Worm (Caenorhabditis elegans) whole organism, late embryonic: ENCODE data around the gene T25D1.2.

Source experiments
- C08G9.2 ChIP-seq: sonication (generic microtip); optimal IDR thresholded peaks from 2 replicates; lab custom pipeline; 2016; ENCODE audit warnings: mild to moderate bottlenecking, missing genetic modification characterization, moderate library complexity, missing compliant biosample characterization
- F13H6.1 ChIP-seq: sonication (generic microtip); optimal IDR thresholded peaks from 2 replicates; lab custom pipeline; 2016; ENCODE audit warnings: missing genetic modification characterization, missing compliant biosample characterization
- T23F11.4 ChIP-seq: fragments of 200-800 bp; sonication (Bioruptor generic); optimal IDR thresholded peaks from 2 replicates; lab custom pipeline; 2018; ENCODE audit warnings: mild to moderate bottlenecking, missing genetic modification characterization, missing compliant biosample characterization
- ama-1 ChIP-seq: fragments of 150-350 bp; optimal IDR thresholded peaks from 2 replicates; lab custom pipeline; 2014
- ceh-14 ChIP-seq: sonication (generic microtip); optimal IDR thresholded peaks from 2 replicates; lab custom pipeline; 2016; ENCODE audit warnings: missing genotype, missing genetic modification characterization, missing compliant biosample characterization
- ceh-18 ChIP-seq: sonication (generic microtip); optimal IDR thresholded peaks from 2 replicates; lab custom pipeline; 2016; ENCODE audit warnings: missing genetic modification characterization, missing compliant biosample characterization
- ceh-19 ChIP-seq: fragments of 200-800 bp; sonication (Bioruptor generic); optimal IDR thresholded peaks from 2 replicates; lab custom pipeline; 2018; ENCODE audit warnings: mild to moderate bottlenecking, missing genetic modification characterization, missing compliant biosample characterization
- ceh-24 ChIP-seq: sonication (generic microtip); optimal IDR thresholded peaks from 2 replicates; lab custom pipeline; 2016; ENCODE audit warnings: mild to moderate bottlenecking, missing genetic modification characterization, missing compliant biosample characterization
- ceh-30 ChIP-seq: fragments of 150-350 bp; optimal IDR thresholded peaks from 2 replicates; lab custom pipeline; 2014; ENCODE audit warnings: missing biosample characterization, missing genetic modification characterization
- ceh-34 ChIP-seq: sonication (generic microtip); optimal IDR thresholded peaks from 2 replicates; lab custom pipeline; 2016; ENCODE audit warnings: mild to moderate bottlenecking, missing genetic modification characterization, missing compliant biosample characterization
- ceh-45 ChIP-seq: fragments of 200-800 bp; sonication (Bioruptor generic); IDR thresholded peaks from 2 replicates; pipeline ENCODE4 v1.3.6; 2022; ENCODE audit warnings: missing genetic modification reagents, missing genetic modification characterization, missing compliant biosample characterization
- ceh-6 ChIP-seq: fragments of 200-800 bp; sonication (Bioruptor generic); optimal IDR thresholded peaks from 2 replicates; lab custom pipeline; 2018; ENCODE audit warnings: mild to moderate bottlenecking, missing genetic modification characterization, missing compliant biosample characterization
- che-1 ChIP-seq: sonication (generic microtip); optimal IDR thresholded peaks from 2 replicates; lab custom pipeline; 2016; ENCODE audit warnings: mild to moderate bottlenecking, missing genetic modification characterization, missing compliant biosample characterization
- dve-1 ChIP-seq: sonication (generic microtip); optimal IDR thresholded peaks from 2 replicates; lab custom pipeline; 2017; ENCODE audit warnings: antibody characterized with exemption, mild to moderate bottlenecking, missing genetic modification characterization, missing compliant biosample characterization
- eyg-1 ChIP-seq: sonication (generic microtip); optimal IDR thresholded peaks from 2 replicates; lab custom pipeline; 2016; ENCODE audit warnings: missing genotype, missing genetic modification characterization, missing compliant biosample characterization
- hlh-30 ChIP-seq: sonication (generic microtip); optimal IDR thresholded peaks from 2 replicates; lab custom pipeline; 2017; ENCODE audit warnings: antibody characterized with exemption, missing genetic modification characterization, missing compliant biosample characterization; ENCODE audit not compliant: insufficient read depth
- hlh-6 ChIP-seq: sonication (generic microtip); optimal IDR thresholded peaks from 2 replicates; lab custom pipeline; 2016; ENCODE audit warnings: missing genotype, missing genetic modification characterization, missing compliant biosample characterization
- lin-11 ChIP-seq: fragments of 200-800 bp; sonication (Bioruptor generic); optimal IDR thresholded peaks from 2 replicates; lab custom pipeline; 2018; ENCODE audit warnings: mild to moderate bottlenecking, missing genetic modification characterization, missing compliant biosample characterization
- madf-2 ChIP-seq: sonication (generic microtip); optimal IDR thresholded peaks from 2 replicates; lab custom pipeline; 2017; ENCODE audit warnings: missing genetic modification characterization, missing compliant biosample characterization
- mec-3 ChIP-seq: sonication (generic microtip); optimal IDR thresholded peaks from 2 replicates; lab custom pipeline; 2016; ENCODE audit warnings: borderline replicate concordance, missing genetic modification characterization, missing compliant biosample characterization
- nfya-1 ChIP-seq: sonication (generic microtip); optimal IDR thresholded peaks from 2 replicates; lab custom pipeline; 2017; ENCODE audit warnings: missing genetic modification characterization, mild to moderate bottlenecking, missing compliant biosample characterization, antibody characterized with exemption, moderate library complexity
- nhr-11 ChIP-seq: fragments of 150-350 bp; optimal IDR thresholded peaks from 2 replicates; lab custom pipeline; 2014; ENCODE audit warnings: missing biosample characterization, missing genetic modification characterization
- pag-3 ChIP-seq: sonication (generic microtip); optimal IDR thresholded peaks from 2 replicates; lab custom pipeline; 2016; ENCODE audit warnings: missing compliant biosample characterization, missing genetic modification characterization, borderline replicate concordance
- pat-9 ChIP-seq: fragments of 200-800 bp; sonication (Bioruptor generic); optimal IDR thresholded peaks from 2 replicates; lab custom pipeline; 2018; ENCODE audit warnings: mild to moderate bottlenecking, missing genetic modification characterization, moderate library complexity, missing compliant biosample characterization
- pha-2 ChIP-seq: sonication (generic microtip); optimal IDR thresholded peaks from 2 replicates; lab custom pipeline; 2017; ENCODE audit warnings: mild to moderate bottlenecking, missing genetic modification characterization, missing compliant biosample characterization
- pha-4 ChIP-seq: fragments of 150-350 bp; optimal IDR thresholded peaks from 2 replicates; lab custom pipeline; 2018; ENCODE audit warnings: missing biosample characterization, missing genetic modification reagents, missing genetic modification characterization
- pqm-1 ChIP-seq: sonication (generic microtip); optimal IDR thresholded peaks from 2 replicates; lab custom pipeline; 2016; ENCODE audit warnings: missing genetic modification characterization, missing compliant biosample characterization
- ref-2 ChIP-seq: sonication (generic microtip); optimal IDR thresholded peaks from 2 replicates; lab custom pipeline; 2016; ENCODE audit warnings: missing genetic modification characterization, missing compliant biosample characterization
- rnt-1 ChIP-seq: sonication (generic microtip); optimal IDR thresholded peaks from 2 replicates; lab custom pipeline; 2016; ENCODE audit warnings: missing genetic modification characterization, missing compliant biosample characterization
- sox-2 ChIP-seq: fragments of 200-800 bp; sonication (Bioruptor generic); IDR thresholded peaks from 2 replicates; pipeline ENCODE4 v1.3.6; 2022; ENCODE audit warnings: missing genetic modification reagents, missing genetic modification characterization, missing compliant biosample characterization
- syd-9 ChIP-seq: sonication (generic microtip); optimal IDR thresholded peaks from 2 replicates; lab custom pipeline; 2016; ENCODE audit warnings: mild to moderate bottlenecking, missing genetic modification characterization, moderate library complexity, missing compliant biosample characterization
- tbx-2 ChIP-seq: sonication (generic microtip); optimal IDR thresholded peaks from 2 replicates; lab custom pipeline; 2016; ENCODE audit warnings: missing genetic modification characterization, missing compliant biosample characterization
- tbx-7 ChIP-seq: sonication (generic microtip); optimal IDR thresholded peaks from 2 replicates; lab custom pipeline; 2016; ENCODE audit warnings: missing genotype, missing genetic modification characterization, missing compliant biosample characterization
- ttx-3 ChIP-seq: sonication (generic microtip); optimal IDR thresholded peaks from 2 replicates; lab custom pipeline; 2016; ENCODE audit warnings: missing genetic modification reagents, missing genetic modification characterization, missing compliant biosample characterization
- unc-55 ChIP-seq: sonication (generic microtip); optimal IDR thresholded peaks from 2 replicates; lab custom pipeline; 2017; ENCODE audit warnings: missing biosample characterization, missing genetic modification reagents, missing genetic modification characterization
- unc-86 ChIP-seq: sonication (generic microtip); optimal IDR thresholded peaks from 2 replicates; lab custom pipeline; 2016; ENCODE audit warnings: missing genetic modification characterization, missing compliant biosample characterization
- zip-5 ChIP-seq: sonication (generic microtip); optimal IDR thresholded peaks from 2 replicates; lab custom pipeline; 2016; ENCODE audit warnings: missing genetic modification characterization, missing compliant biosample characterization

Gene T25D1.2

DNA sequence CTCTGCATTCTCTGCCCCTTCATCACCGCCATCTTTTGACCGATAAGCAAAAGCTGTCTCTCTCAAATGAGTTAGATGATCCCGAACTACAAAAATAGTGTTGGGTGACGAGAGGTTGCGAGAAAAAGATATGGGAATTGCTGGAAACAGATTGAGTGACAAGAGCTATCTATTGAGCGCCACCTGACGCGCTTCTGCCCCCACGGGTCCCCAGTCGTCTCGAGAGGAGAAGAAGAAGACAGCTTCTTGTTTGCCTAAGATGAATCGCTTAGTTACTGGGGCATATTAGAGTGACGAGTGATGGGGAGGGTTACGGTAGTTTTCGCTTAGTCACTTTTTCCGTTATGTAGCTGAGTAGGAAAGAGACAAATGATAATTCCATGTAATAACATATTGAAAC, 19.2 kb downstream of the T25D1.2 start:
- TF ChIP-seq ceh-18 (tag; lab: Kevin White, UChicago) = peak; percentile 74
- peak; percentile 3 for TF ChIP-seq ceh-34 (tag; lab: Kevin White, UChicago)
- TF ChIP-seq unc-55 (GFP tag; lab: Kevin White, UChicago) = peak; percentile 99
- TF ChIP-seq nfya-1 (tag; lab: Kevin White, UChicago) = peak; percentile 17
- TF ChIP-seq rnt-1 = peak; percentile 85
- TF ChIP-seq madf-2 = no peak
- TF ChIP-seq pha-2 (tag; lab: Kevin White, UChicago) = no peak

DNA sequence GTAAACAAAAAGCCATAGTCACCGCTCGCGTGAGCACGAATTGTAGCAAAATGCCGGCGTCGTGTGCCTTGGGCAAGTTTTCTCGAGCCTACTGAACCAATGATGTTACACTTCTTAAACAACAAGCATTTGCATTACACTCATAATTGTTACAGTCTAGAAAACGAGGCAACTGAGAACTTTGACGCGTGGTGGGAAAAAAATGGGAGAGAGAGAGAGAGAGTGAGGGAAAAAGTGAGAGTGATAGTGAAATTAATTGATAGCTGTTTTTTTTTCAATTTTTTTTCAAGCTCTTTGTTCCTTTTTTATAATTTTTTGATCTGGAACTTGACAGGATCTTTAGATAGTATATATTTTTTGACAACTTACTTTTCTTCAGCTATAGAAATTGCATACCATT, 19.8 kb downstream of the T25D1.2 start:
- no peak for TF ChIP-seq che-1 (tag; lab: Kevin White, UChicago)
- no peak for TF ChIP-seq ceh-24 (tag; lab: Kevin White, UChicago)
- TF ChIP-seq unc-86 (tag; lab: Kevin White, UChicago) = no peak
- TF ChIP-seq pag-3 (tag; lab: Kevin White, UChicago) = no peak
- no peak for TF ChIP-seq hlh-30 (tag; lab: Kevin White, UChicago)
- no peak for TF ChIP-seq nhr-11
- TF ChIP-seq ref-2 (tag; lab: Kevin White, UChicago) = no peak
- TF ChIP-seq, all 69 proteins: peak for 0

- TF ChIP-seq tbx-2 (tag; lab: Kevin White, UChicago) (peak; percentile 37), ceh-24 (tag; lab: Kevin White, UChicago) (no peak), pha-4 (tag; lab: Kevin White, UChicago) (no peak), syd-9 (tag; lab: Kevin White, UChicago) (no peak)
These were observed 21.0 kb downstream of the T25D1.2 start, which contains the start of gene pat-9 for ce11 chrX:16536230-16536940. Gene pat-9 (plus strand): TSS chrX:16536890.

DNA sequence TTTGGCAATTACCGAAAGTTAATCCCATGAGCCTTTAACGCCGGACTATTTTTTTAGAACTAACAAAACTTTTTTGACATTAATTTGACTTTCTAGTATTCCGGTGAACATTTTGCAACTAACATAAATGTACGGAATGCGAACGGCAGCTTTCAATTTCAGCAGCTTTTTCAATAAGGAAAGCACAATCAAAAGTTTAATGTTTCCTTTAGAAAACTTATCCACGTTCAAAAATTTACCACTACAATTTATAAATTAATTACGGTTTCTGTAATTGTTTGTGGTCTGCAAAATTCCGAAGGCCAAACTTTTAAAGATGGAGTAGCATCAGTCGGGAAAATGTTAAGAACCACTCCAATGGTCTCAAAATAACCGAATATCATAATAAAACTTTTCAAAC, 25.0 kb downstream of the T25D1.2 start, which contains the start of gene osm-1:
osm-1 (plus strand) TSS at position 301 of the 400 bp plus-strand sequence.
- TF ChIP-seq ama-1 (no peak), pat-9 (tag; lab: Kevin White, UChicago) (no peak), C08G9.2 (tag; lab: Kevin White, UChicago) (no peak), eyg-1 (no peak), hlh-6 (no peak), pha-2 (tag; lab: Kevin White, UChicago) (no peak), ttx-3 (tag; lab: Kevin White, UChicago) (no peak), che-1 (tag; lab: Kevin White, UChicago) (no peak), dve-1 (tag; lab: Kevin White, UChicago) (no peak), pqm-1 (tag; lab: Kevin White, UChicago) (no peak)

- TF ChIP-seq mec-3 (tag; lab: Kevin White, UChicago) = no peak
- no peak for TF ChIP-seq ceh-19 (GFP tag; lab: Kevin White, UChicago)
- no peak for TF ChIP-seq ceh-14 (tag; lab: Kevin White, UChicago)
- no peak for TF ChIP-seq ceh-24 (tag; lab: Kevin White, UChicago)
- TF ChIP-seq eyg-1 = no peak
- no peak for TF ChIP-seq unc-55 (GFP tag; lab: Kevin White, UChicago)
- TF ChIP-seq tbx-7 = no peak
- no peak for TF ChIP-seq hlh-30 (tag; lab: Kevin White, UChicago)
- TF ChIP-seq T23F11.4 (GFP tag; lab: Kevin White, UChicago) = no peak
- no peak for TF ChIP-seq lin-11 (tag; lab: Kevin White, UChicago)
- no peak for TF ChIP-seq pat-9 (tag; lab: Kevin White, UChicago)
- no peak for TF ChIP-seq sox-2 (GFP tag; lab: Robert Waterston, UW)
- no peak for TF ChIP-seq ceh-45 (GFP tag; lab: Robert Waterston, UW)
- no peak for TF ChIP-seq hlh-6
- no peak for TF ChIP-seq F13H6.1
- TF ChIP-seq ttx-3 (tag; lab: Kevin White, UChicago) = no peak
- no peak for TF ChIP-seq ceh-30
- TF ChIP-seq ceh-6 (GFP tag; lab: Kevin White, UChicago) = no peak
- TF ChIP-seq zip-5 (tag; lab: Kevin White, UChicago) = no peak
These were observed 28.5 kb downstream of the T25D1.2 start for ce11 chrX:16543887-16544286.
